Fruit fly (Drosophila melanogaster) whole organism, embryonic: ENCODE results near the gene MICU3.

Experiments
- Antp ChIP-seq: fragments of 200-800 bp; sonication (Bioruptor generic); optimal IDR thresholded peaks from 3 replicates; lab custom pipeline; 2016; ENCODE audit warnings: missing biosample characterization, missing genetic modification characterization
- CG10267 ChIP-seq: fragments of 200-800 bp; sonication (Bioruptor generic); optimal IDR thresholded peaks from 2 replicates; lab custom pipeline; 2018; ENCODE audit warnings: missing biosample characterization, mild to moderate bottlenecking, missing genetic modification characterization, moderate library complexity
- CG10959 ChIP-seq: fragments of 200-800 bp; sonication (Bioruptor generic); IDR thresholded peaks from 2 replicates; pipeline ENCODE4 v1.3.6; 2022; ENCODE audit warnings: missing biosample characterization, missing genetic modification characterization
- CG11247 ChIP-seq: fragments of 200-800 bp; sonication (Bioruptor generic); IDR thresholded peaks from 2 replicates; pipeline ENCODE4 v1.3.6; 2022; ENCODE audit warnings: missing biosample characterization, missing genetic modification characterization
- CG13775 ChIP-seq: fragments of 200-800 bp; sonication (Bioruptor generic); optimal IDR thresholded peaks from 3 replicates; lab custom pipeline; 2017; ENCODE audit warnings: missing biosample characterization, mild to moderate bottlenecking, missing genetic modification characterization
- CG14860 ChIP-seq: fragments of 200-800 bp; sonication (Bioruptor generic); IDR thresholded peaks from 3 replicates; pipeline ENCODE4 v1.3.6; 2022; ENCODE audit warnings: missing biosample characterization, missing genetic modification characterization; ENCODE audit not compliant: partially characterized antibody
- CG15011 ChIP-seq: fragments of 200-800 bp; sonication (Bioruptor generic); optimal IDR thresholded peaks from 3 replicates; lab custom pipeline; 2018; ENCODE audit warnings: missing biosample characterization, mild to moderate bottlenecking, missing genetic modification characterization
- CG15073 ChIP-seq: fragments of 200-800 bp; sonication (Bioruptor generic); optimal IDR thresholded peaks from 2 replicates; lab custom pipeline; 2016; ENCODE audit warnings: missing biosample characterization, missing genetic modification characterization
- CG15514 ChIP-seq: fragments of 200-800 bp; sonication (Bioruptor generic); optimal IDR thresholded peaks from 3 replicates; lab custom pipeline; 2017; ENCODE audit warnings: missing biosample characterization, missing genetic modification characterization, mild to moderate bottlenecking, moderate library complexity, missing genetic modification reagents
- CG30403 ChIP-seq: fragments of 200-800 bp; sonication (Bioruptor generic); optimal IDR thresholded peaks from 3 replicates; lab custom pipeline; 2016; ENCODE audit warnings: missing biosample characterization, missing genetic modification characterization
- CG32532 ChIP-seq: fragments of 200-800 bp; sonication (Bioruptor generic); IDR thresholded peaks from 2 replicates; pipeline ENCODE4 v1.3.6; 2022; ENCODE audit warnings: missing biosample characterization, missing genetic modification characterization
- CG4707 ChIP-seq: fragments of 200-800 bp; sonication (Bioruptor generic); optimal IDR thresholded peaks from 2 replicates; lab custom pipeline; 2018; ENCODE audit warnings: missing biosample characterization, mild to moderate bottlenecking, missing genetic modification characterization, moderate library complexity
- CG5953 ChIP-seq: fragments of 200-800 bp; sonication (Bioruptor generic); IDR thresholded peaks from 2 replicates; pipeline ENCODE4 v1.3.6; 2022; ENCODE audit warnings: missing biosample characterization, missing genetic modification characterization
- CG7839 ChIP-seq: fragments of 200-800 bp; sonication (Bioruptor generic); optimal IDR thresholded peaks from 3 replicates; lab custom pipeline; 2018; ENCODE audit warnings: missing biosample characterization, mild to moderate bottlenecking, missing genetic modification characterization, moderate library complexity
- CG8290 ChIP-seq, 3 experiments: fragments of 200-800 bp; sonication (Bioruptor generic); optimal IDR thresholded peaks; 2 replicates each; lab custom pipeline; 2016 to 2019; ENCODE audit warnings: missing biosample characterization in 3 of 3, missing genetic modification characterization in 3 of 3, mild to moderate bottlenecking in 2 of 3, moderate library complexity in 1 of 3
- CG8388 ChIP-seq: fragments of 200-800 bp; sonication (Bioruptor generic); optimal IDR thresholded peaks from 2 replicates; lab custom pipeline; 2019; ENCODE audit warnings: missing biosample characterization, mild to moderate bottlenecking, missing genetic modification characterization, moderate library complexity
- CG8944 ChIP-seq: fragments of 200-800 bp; sonication (Bioruptor generic); optimal IDR thresholded peaks from 3 replicates; lab custom pipeline; 2016; ENCODE audit warnings: missing biosample characterization, missing genetic modification characterization
- CHES-1-like ChIP-seq: fragments of 200-800 bp; sonication (Bioruptor generic); optimal IDR thresholded peaks from 2 replicates; lab custom pipeline; 2016; ENCODE audit warnings: missing biosample characterization, missing genetic modification characterization
- D ChIP-seq, 2 experiments: fragments of 200-800 bp in 1 of 2; fragments of >200 bp in 1 of 2; sonication (Bioruptor generic) in 1 of 2; optimal IDR thresholded peaks; 2 replicates in 1 of 2; 3 replicates in 1 of 2; lab custom pipeline; 2017; ENCODE audit warnings: mild to moderate bottlenecking in 1 of 2, missing biosample characterization in 1 of 2, missing genetic modification characterization in 1 of 2, missing genetic modification reagents in 1 of 2
- Dp ChIP-seq: fragments of 200-800 bp; sonication (Bioruptor generic); optimal IDR thresholded peaks from 2 replicates; lab custom pipeline; 2018; ENCODE audit warnings: missing biosample characterization, mild to moderate bottlenecking, missing genetic modification characterization, moderate library complexity
- Ets97D ChIP-seq: fragments of 200-800 bp; sonication (Bioruptor generic); optimal IDR thresholded peaks from 3 replicates; lab custom pipeline; 2016; ENCODE audit warnings: missing biosample characterization, missing genetic modification characterization
- Hsf ChIP-seq: fragments of 200-800 bp; sonication (Bioruptor generic); optimal IDR thresholded peaks from 3 replicates; lab custom pipeline; 2016; ENCODE audit warnings: missing biosample characterization, missing genetic modification characterization
- Med ChIP-seq: fragments of 200-800 bp; sonication (Bioruptor generic); peaks from one replicate; lab custom pipeline; 2016; ENCODE audit warnings: missing biosample characterization, missing genetic modification characterization, mild to moderate bottlenecking, inconsistent platforms, moderate library complexity
- Ptx1 ChIP-seq: fragments of 200-800 bp; sonication (Bioruptor generic); IDR thresholded peaks from 2 replicates; pipeline ENCODE4 v1.3.6; 2022; ENCODE audit warnings: missing biosample characterization, missing genetic modification characterization
- Ravus ChIP-seq: fragments of 200-800 bp; sonication (Bioruptor generic); IDR thresholded peaks from 2 replicates; pipeline ENCODE4 v1.3.6; 2022; ENCODE audit warnings: missing biosample characterization, missing genetic modification characterization
- Sox102F ChIP-seq: fragments of 200-800 bp; sonication (Bioruptor generic); optimal IDR thresholded peaks from 2 replicates; lab custom pipeline; 2018; ENCODE audit warnings: missing biosample characterization, mild to moderate bottlenecking, missing genetic modification characterization, moderate library complexity
- al ChIP-seq: fragments of 200-800 bp; sonication (Bioruptor generic); IDR thresholded peaks from 2 replicates; pipeline ENCODE4 v1.3.6; 2022; ENCODE audit warnings: missing biosample characterization, missing genetic modification characterization
- ara ChIP-seq: fragments of 200-800 bp; sonication (Bioruptor generic); IDR thresholded peaks from 2 replicates; pipeline ENCODE4 v1.3.6; 2022; ENCODE audit warnings: missing biosample characterization, missing genetic modification characterization
- chif ChIP-seq, 2 experiments: fragments of 200-800 bp; sonication (Bioruptor generic); optimal IDR thresholded peaks; 3 replicates each; lab custom pipeline; 2016; ENCODE audit warnings: missing biosample characterization in 2 of 2, missing genetic modification characterization in 2 of 2
- crc ChIP-seq: fragments of 200-800 bp; sonication (Bioruptor generic); optimal IDR thresholded peaks from 2 replicates; lab custom pipeline; 2016; ENCODE audit warnings: missing biosample characterization, missing genetic modification characterization
- crol ChIP-seq: fragments of 200-800 bp; sonication (Bioruptor generic); IDR thresholded peaks from 2 replicates; pipeline ENCODE4 v1.3.6; 2022; ENCODE audit warnings: missing biosample characterization, missing genetic modification characterization
- crp ChIP-seq, 2 experiments: fragments of 200-800 bp; sonication (Bioruptor generic); optimal IDR thresholded peaks; 2 replicates in 1 of 2; 3 replicates in 1 of 2; lab custom pipeline; 2017; ENCODE audit warnings: missing biosample characterization in 2 of 2, missing genetic modification characterization in 2 of 2, mild to moderate bottlenecking in 1 of 2, moderate library complexity in 1 of 2
- dysf ChIP-seq: fragments of 200-800 bp; sonication (Bioruptor generic); IDR thresholded peaks from 3 replicates; pipeline ENCODE4 v1.3.6; 2022; ENCODE audit warnings: missing biosample characterization, missing genetic modification characterization
- esg ChIP-seq: fragments of 200-800 bp; sonication (Bioruptor generic); conservative IDR thresholded peaks from 2 replicates; pipeline ENCODE4 v1.3.6; 2022; ENCODE audit warnings: missing biosample characterization, missing genetic modification characterization
- fd64A ChIP-seq: fragments of 200-800 bp; sonication (Bioruptor generic); optimal IDR thresholded peaks from 3 replicates; lab custom pipeline; 2018; ENCODE audit warnings: missing biosample characterization, mild to moderate bottlenecking, missing genetic modification characterization
- hbn ChIP-seq: fragments of 200-800 bp; sonication (Bioruptor generic); IDR thresholded peaks from 2 replicates; pipeline ENCODE4 v1.3.6; 2022; ENCODE audit warnings: missing biosample characterization, missing genetic modification characterization; ENCODE audit not compliant: partially characterized antibody
- jumu ChIP-seq: fragments of 200-800 bp; sonication (Bioruptor generic); optimal IDR thresholded peaks from 3 replicates; lab custom pipeline; 2016; ENCODE audit warnings: missing biosample characterization, missing genetic modification characterization
- mam ChIP-seq: fragments of 200-800 bp; sonication (Bioruptor generic); optimal IDR thresholded peaks from 3 replicates; lab custom pipeline; 2016; ENCODE audit warnings: missing biosample characterization, missing genetic modification characterization
- pb ChIP-seq: fragments of 200-800 bp; sonication (Bioruptor generic); optimal IDR thresholded peaks from 3 replicates; lab custom pipeline; 2016; ENCODE audit warnings: missing biosample characterization, missing genetic modification characterization
- pho ChIP-seq: fragments of 200-800 bp; sonication (Bioruptor generic); optimal IDR thresholded peaks from 2 replicates; lab custom pipeline; 2016; ENCODE audit warnings: missing biosample characterization, missing genetic modification characterization
- sc ChIP-seq, 3 experiments: fragments of >200 bp in 2 of 3; fragments of 200-800 bp in 1 of 3; sonication (Bioruptor generic) in 1 of 3; optimal IDR thresholded peaks; 2 replicates in 2 of 3; 3 replicates in 1 of 3; lab custom pipeline; 2017; ENCODE audit warnings: mild to moderate bottlenecking in 1 of 3, missing biosample characterization in 1 of 3, missing genetic modification characterization in 1 of 3, missing genetic modification reagents in 1 of 3
- sima ChIP-seq: fragments of 200-800 bp; sonication (Bioruptor generic); optimal IDR thresholded peaks from 2 replicates; lab custom pipeline; 2016; ENCODE audit warnings: missing biosample characterization, missing genetic modification characterization
- sr ChIP-seq: fragments of 200-800 bp; sonication (Bioruptor generic); IDR thresholded peaks from 3 replicates; pipeline ENCODE4 v1.3.6; 2022; ENCODE audit warnings: missing biosample characterization, missing genetic modification characterization
- stc ChIP-seq: fragments of 200-800 bp; sonication (Bioruptor generic); IDR thresholded peaks from 2 replicates; pipeline ENCODE4 v1.3.6; 2022; ENCODE audit warnings: missing biosample characterization, missing genetic modification characterization
- stwl ChIP-seq: fragments of 200-800 bp; sonication (Bioruptor generic); optimal IDR thresholded peaks from 3 replicates; lab custom pipeline; 2018; ENCODE audit warnings: missing biosample characterization, mild to moderate bottlenecking, missing genetic modification characterization, moderate library complexity
- toy ChIP-seq: fragments of 200-800 bp; sonication (Bioruptor generic); IDR thresholded peaks from 2 replicates; pipeline ENCODE4 v1.3.6; 2022; ENCODE audit warnings: missing biosample characterization, missing genetic modification characterization
- wdn ChIP-seq: fragments of 200-800 bp; sonication (Bioruptor generic); IDR thresholded peaks from 2 replicates; pipeline ENCODE4 v1.3.6; 2022; ENCODE audit warnings: missing biosample characterization, missing genetic modification characterization
- zen2 ChIP-seq: fragments of 200-800 bp; sonication (Bioruptor generic); IDR thresholded peaks from 3 replicates; pipeline ENCODE4 v1.3.6; 2022; ENCODE audit warnings: missing biosample characterization, missing genetic modification characterization; ENCODE audit not compliant: partially characterized antibody

The MICU3 gene

DNA sequence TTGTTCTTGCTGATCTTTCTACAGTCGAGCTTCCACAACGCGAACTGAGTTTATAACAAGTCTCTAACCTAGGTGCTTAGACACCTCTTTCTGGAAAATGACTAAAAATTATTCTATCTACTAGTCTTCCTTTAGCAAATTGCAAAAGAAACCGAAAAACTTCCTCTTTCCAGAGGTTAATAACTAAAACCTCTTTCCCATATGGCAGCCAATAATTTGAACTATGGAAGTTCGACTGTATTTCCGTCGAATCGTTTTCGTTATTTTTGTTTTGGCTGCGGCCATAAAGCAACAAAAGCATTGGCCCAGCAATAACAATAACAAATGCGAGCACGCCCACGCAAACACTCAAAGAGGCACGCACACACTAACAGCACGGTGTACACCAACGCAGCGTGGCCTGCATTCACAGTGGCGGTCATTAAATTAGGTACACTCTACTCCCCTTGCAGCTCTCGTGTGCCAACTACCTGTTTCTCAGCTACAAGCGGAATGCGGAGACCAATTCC, 33.4 kb downstream of the MICU3 start (continued):
- TF ChIP-seq mam (peak; percentile 48), Med (peak; percentile 88), al (GFP tag; lab: Robert Waterston, UW) (0 out of 2 replicates have a peak, but pooled peaks have one; percentile 23), esg (GFP tag; lab: Robert Waterston, UW) (no peak; the same call in 1 of the 2 replicates), sima (GFP tag; lab: Kevin White, UChicago) (no peak), Ets97D (peak; percentile 91), CG32532 (peak; percentile 52; the same call in 1 of the 2 replicates), CG10267 (tag; lab: Kevin White, UChicago) (peak; percentile 12), CG7839 (peak; percentile 72), Ptx1 (GFP tag; lab: Robert Waterston, UW) (peak; percentile 55), CG14860 (GFP tag; lab: Robert Waterston, UW) (no peak), ara (GFP tag; lab: Robert Waterston, UW) (0 out of 2 replicates have a peak, but pooled peaks have one; percentile 18), CG13775 (GFP tag; lab: Kevin White, UChicago) (peak; percentile 21), crol (GFP tag; lab: Robert Waterston, UW) (no peak), pho (GFP tag; lab: Kevin White, UChicago) (peak; percentile 36), dysf (GFP tag; lab: Robert Waterston, UW) (peak; percentile 53; the same call in 1 of the 3 replicates), D (optimal IDR thresholded peaks at IDR 0.05; lab: Kevin White, UChicago) (no peak), D (GFP tag; optimal IDR thresholded peaks at IDR 0.05; lab: Kevin White, UChicago) (peak; percentile 29), CG15073 (GFP tag; lab: Kevin White, UChicago) (peak; percentile 96), CG15011 (GFP tag; lab: Kevin White, UChicago) (peak; percentile 20), stc (GFP tag; lab: Robert Waterston, UW) (no peak), zen2 (GFP tag; lab: Robert Waterston, UW) (no peak), Antp (no peak), crc (GFP tag; lab: Kevin White, UChicago) (no peak), stwl (tag; lab: Kevin White, UChicago) (no peak), wdn (peak; percentile 51; the same call in 1 of the 2 replicates), CHES-1-like (GFP tag; lab: Kevin White, UChicago) (peak; percentile 61), toy (GFP tag; lab: Robert Waterston, UW) (no peak), crp (GFP tag; optimal IDR thresholded peaks at IDR 0.05; lab: Kevin White, UChicago) (peak in 1 of 2 experiments; percentile 15), jumu (peak; percentile 25), Ravus (GFP tag; lab: Robert Waterston, UW) (no peak), CG4707 (GFP tag; lab: Kevin White, UChicago) (peak; percentile 51), CG10959 (GFP tag; lab: Robert Waterston, UW) (no peak), fd64A (GFP tag; lab: Kevin White, UChicago) (peak; percentile 53), Hsf (GFP tag; lab: Kevin White, UChicago) (peak; percentile 34), Sox102F (peak; percentile 32), CG8290 (GFP tag; optimal IDR thresholded peaks at IDR 0.05; lab: Kevin White, UChicago) (no peak), CG8290 (tag; optimal IDR thresholded peaks at IDR 0.05; lab: Kevin White, UChicago) (no peak), CG8944 (GFP tag; lab: Kevin White, UChicago) (peak; percentile 8), sr (GFP tag; lab: Robert Waterston, UW) (peak; percentile 99), CG5953 (no peak), CG11247 (GFP tag; lab: Robert Waterston, UW) (0 out of 2 replicates have a peak, but pooled peaks have one; percentile 50), CG8388 (GFP tag; lab: Kevin White, UChicago) (peak; percentile 40), sc (optimal IDR thresholded peaks at IDR 0.05; lab: Kevin White, UChicago) (no peak), sc (GFP tag; optimal IDR thresholded peaks at IDR 0.05; lab: Kevin White, UChicago) (no peak), Dp (no peak), pb (no peak), CG15514 (peak; percentile 26), chif (GFP tag; optimal IDR thresholded peaks at IDR 0.05; lab: Kevin White, UChicago) (peak; percentile 13 to 24), CG30403 (peak; percentile 55), hbn (GFP tag; lab: Robert Waterston, UW) (no peak)
